Worm (Caenorhabditis elegans) whole organism, L4 larva: ENCODE measurements around the gene F52B10.3.

ENCODE experiments used
- ces-1 ChIP-seq: fragments of 150-350 bp; sonication (generic microtip); optimal IDR thresholded peaks from 4 replicates; lab custom pipeline; 2014; ENCODE audit warnings: missing biosample characterization, missing genetic modification reagents, missing genetic modification characterization
- dpl-1 ChIP-seq: fragments of 150-350 bp; optimal IDR thresholded peaks from 2 replicates; lab custom pipeline; 2014; ENCODE audit warnings: missing biosample characterization, missing genetic modification reagents, missing genetic modification characterization
- egl-27 ChIP-seq: sonication (generic microtip); optimal IDR thresholded peaks from 3 replicates; lab custom pipeline; 2017; ENCODE audit warnings: missing biosample characterization, missing genetic modification reagents, missing genetic modification characterization

ce11 chrX:2874598-2874997 is 23.6 kb downstream of the F52B10.3 start:
- no peak for TF ChIP-seq dpl-1 (GFP tag; lab: Kevin White, UChicago)
- TF ChIP-seq ces-1 (GFP tag; lab: Kevin White, UChicago) = no peak
- no peak for TF ChIP-seq egl-27 (tag; lab: Kevin White, UChicago)
